Fruit fly (Drosophila melanogaster) whole organism, embryonic: Measurements from ENCODE around the gene Gr39a.

Experiments
- Ada2b ChIP-seq: fragments of 200-800 bp; sonication (Bioruptor generic); IDR thresholded peaks from 2 replicates; pipeline ENCODE4 v1.3.6; 2022; ENCODE audit warnings: missing biosample characterization, missing genetic modification characterization
- CG12155 ChIP-seq: fragments of 200-800 bp; sonication (Bioruptor generic); optimal IDR thresholded peaks from 3 replicates; lab custom pipeline; 2016; ENCODE audit warnings: missing biosample characterization, missing genetic modification characterization
- CG12744 ChIP-seq: fragments of 200-800 bp; sonication (Bioruptor generic); optimal IDR thresholded peaks from 2 replicates; lab custom pipeline; 2016; ENCODE audit warnings: missing biosample characterization, missing genetic modification characterization
- CG13123 ChIP-seq: fragments of 200-800 bp; sonication (Bioruptor generic); optimal IDR thresholded peaks from 2 replicates; lab custom pipeline; 2016; ENCODE audit warnings: missing biosample characterization, missing genetic modification characterization
- CG13287 ChIP-seq: fragments of 200-800 bp; sonication (Bioruptor generic); IDR thresholded peaks from 2 replicates; pipeline ENCODE4 v1.3.6; 2022; ENCODE audit warnings: missing biosample characterization, missing genetic modification characterization; ENCODE audit not compliant: partially characterized antibody
- CG15479 ChIP-seq: fragments of 200-800 bp; sonication (Bioruptor generic); optimal IDR thresholded peaks from 3 replicates; lab custom pipeline; 2019; ENCODE audit warnings: missing biosample characterization, mild to moderate bottlenecking, missing genetic modification characterization, moderate library complexity
- CG15514 ChIP-seq: fragments of 200-800 bp; sonication (Bioruptor generic); optimal IDR thresholded peaks from 3 replicates; lab custom pipeline; 2017; ENCODE audit warnings: missing biosample characterization, missing genetic modification characterization, mild to moderate bottlenecking, moderate library complexity, missing genetic modification reagents
- CG1647 ChIP-seq: fragments of 200-800 bp; sonication (Bioruptor generic); optimal IDR thresholded peaks from 3 replicates; lab custom pipeline; 2016; ENCODE audit warnings: missing biosample characterization, missing genetic modification characterization
- CG1792 ChIP-seq: fragments of 200-800 bp; sonication (Bioruptor generic); optimal IDR thresholded peaks from 2 replicates; lab custom pipeline; 2016; ENCODE audit warnings: missing biosample characterization, missing genetic modification characterization
- CG1832 ChIP-seq: fragments of 200-800 bp; sonication (Bioruptor generic); optimal IDR thresholded peaks from 2 replicates; lab custom pipeline; 2017; ENCODE audit warnings: missing biosample characterization, mild to moderate bottlenecking, missing genetic modification characterization, inconsistent platforms
- CG18764 ChIP-seq: fragments of 200-800 bp; sonication (Bioruptor generic); optimal IDR thresholded peaks from 3 replicates; lab custom pipeline; 2016; ENCODE audit warnings: missing biosample characterization, missing genetic modification characterization
- CG2116 ChIP-seq: fragments of 200-800 bp; sonication (Bioruptor generic); optimal IDR thresholded peaks from 3 replicates; lab custom pipeline; 2018; ENCODE audit warnings: missing biosample characterization, mild to moderate bottlenecking, missing genetic modification characterization
- CG2199 ChIP-seq: fragments of 200-800 bp; sonication (Bioruptor generic); IDR thresholded peaks from 3 replicates; pipeline ENCODE4 v1.3.6; 2022; ENCODE audit warnings: missing biosample characterization, missing genetic modification characterization
- CG31224 ChIP-seq: fragments of 200-800 bp; sonication (Bioruptor generic); IDR thresholded peaks from 2 replicates; pipeline ENCODE4 v1.3.6; 2022; ENCODE audit warnings: missing biosample characterization, missing genetic modification characterization
- CG43689 ChIP-seq: fragments of 200-800 bp; sonication (Bioruptor generic); IDR thresholded peaks from 2 replicates; pipeline ENCODE4 v1.3.6; 2022; ENCODE audit warnings: missing biosample characterization, missing genetic modification characterization
- CG5953 ChIP-seq: fragments of 200-800 bp; sonication (Bioruptor generic); IDR thresholded peaks from 2 replicates; pipeline ENCODE4 v1.3.6; 2022; ENCODE audit warnings: missing biosample characterization, missing genetic modification characterization
- CG6854 ChIP-seq: fragments of 200-800 bp; sonication (Bioruptor generic); optimal IDR thresholded peaks from 3 replicates; lab custom pipeline; 2017; ENCODE audit warnings: missing biosample characterization, mild to moderate bottlenecking, missing genetic modification characterization
- CG7357 ChIP-seq: fragments of 200-800 bp; sonication (Bioruptor generic); IDR thresholded peaks from 3 replicates; pipeline ENCODE4 v1.3.6; 2022; ENCODE audit warnings: missing biosample characterization, missing genetic modification characterization
- CG7928 ChIP-seq: fragments of 200-800 bp; sonication (Bioruptor generic); optimal IDR thresholded peaks from 2 replicates; lab custom pipeline; 2017; ENCODE audit warnings: missing biosample characterization, mild to moderate bottlenecking, missing genetic modification characterization
- CG9215 ChIP-seq: fragments of 200-800 bp; sonication (Bioruptor generic); IDR thresholded peaks from 2 replicates; pipeline ENCODE4 v1.3.6; 2022; ENCODE audit warnings: missing biosample characterization, missing genetic modification characterization
- Dad ChIP-seq: fragments of 200-800 bp; sonication (Bioruptor generic); optimal IDR thresholded peaks from 3 replicates; lab custom pipeline; 2016; ENCODE audit warnings: missing biosample characterization, missing genetic modification characterization
- Doc3 ChIP-seq: fragments of 200-800 bp; sonication (Bioruptor generic); IDR thresholded peaks from 3 replicates; pipeline ENCODE4 v1.3.6; 2022; ENCODE audit warnings: missing biosample characterization, missing genetic modification characterization; ENCODE audit not compliant: partially characterized antibody
- Dp ChIP-seq: fragments of 200-800 bp; sonication (Bioruptor generic); optimal IDR thresholded peaks from 2 replicates; lab custom pipeline; 2018; ENCODE audit warnings: missing biosample characterization, mild to moderate bottlenecking, missing genetic modification characterization, moderate library complexity
- Drgx ChIP-seq: fragments of 200-800 bp; sonication (Bioruptor generic); IDR thresholded peaks from 2 replicates; pipeline ENCODE4 v1.3.6; 2022; ENCODE audit warnings: missing biosample characterization, missing genetic modification characterization
- Fer2 ChIP-seq: fragments of 200-800 bp; sonication (Bioruptor generic); optimal IDR thresholded peaks from 2 replicates; lab custom pipeline; 2018; ENCODE audit warnings: missing biosample characterization, mild to moderate bottlenecking, missing genetic modification characterization, moderate library complexity
- HHEX ChIP-seq: fragments of 200-800 bp; sonication (Bioruptor generic); optimal IDR thresholded peaks from 3 replicates; lab custom pipeline; 2017; ENCODE audit warnings: missing biosample characterization, mild to moderate bottlenecking, missing genetic modification characterization, missing genetic modification reagents
- HLH3B ChIP-seq: fragments of 200-800 bp; sonication (Bioruptor generic); IDR thresholded peaks from 2 replicates; pipeline ENCODE4 v1.3.6; 2022; ENCODE audit warnings: missing biosample characterization, missing genetic modification characterization
- Hmx ChIP-seq: fragments of 200-800 bp; sonication (Bioruptor generic); optimal IDR thresholded peaks from 2 replicates; lab custom pipeline; 2016; ENCODE audit warnings: missing biosample characterization, missing genetic modification characterization
- NfI ChIP-seq: fragments of 200-800 bp; sonication (Bioruptor generic); optimal IDR thresholded peaks from 3 replicates; lab custom pipeline; 2018; ENCODE audit warnings: missing biosample characterization, mild to moderate bottlenecking, missing genetic modification characterization, moderate library complexity
- Scr ChIP-seq: fragments of 200-800 bp; sonication (Bioruptor generic); IDR thresholded peaks from 2 replicates; pipeline ENCODE4 v1.3.6; 2022; ENCODE audit warnings: missing biosample characterization, missing genetic modification characterization; ENCODE audit not compliant: partially characterized antibody
- Spps ChIP-seq: fragments of 200-800 bp; sonication (Bioruptor generic); optimal IDR thresholded peaks from 2 replicates; lab custom pipeline; 2018; ENCODE audit warnings: missing biosample characterization, mild to moderate bottlenecking, missing genetic modification characterization
- Stat92E ChIP-seq, 3 experiments: fragments of >200 bp in 2 of 3; fragments of 200-800 bp in 1 of 3; sonication (Bioruptor generic) in 1 of 3; optimal IDR thresholded peaks; 2 replicates each; lab custom pipeline; 2017 to 2019; ENCODE audit warnings: missing biosample characterization in 3 of 3, missing genetic modification characterization in 3 of 3, mild to moderate bottlenecking in 1 of 3, moderate library complexity in 1 of 3
- TFAM ChIP-seq: fragments of 200-800 bp; sonication (Bioruptor generic); optimal IDR thresholded peaks from 2 replicates; lab custom pipeline; 2017; ENCODE audit warnings: missing biosample characterization, missing genetic modification characterization, inconsistent platforms
- bsh ChIP-seq, 2 experiments: fragments of 200-800 bp; sonication (Bioruptor generic); optimal IDR thresholded peaks; 2 replicates each; lab custom pipeline; 2017 to 2018; ENCODE audit warnings: mild to moderate bottlenecking in 2 of 2, missing biosample characterization in 2 of 2, missing genetic modification characterization in 2 of 2, moderate library complexity in 1 of 2
- caup ChIP-seq: fragments of 200-800 bp; sonication (Bioruptor generic); optimal IDR thresholded peaks from 3 replicates; lab custom pipeline; 2017; ENCODE audit warnings: missing biosample characterization, mild to moderate bottlenecking, missing genetic modification characterization, moderate library complexity; ENCODE audit not compliant: severe bottlenecking
- cg ChIP-seq: fragments of 200-800 bp; sonication (Bioruptor generic); optimal IDR thresholded peaks from 3 replicates; lab custom pipeline; 2019; ENCODE audit warnings: missing biosample characterization, mild to moderate bottlenecking, missing genetic modification characterization, moderate library complexity
- eve ChIP-seq, 2 experiments: fragments of >200 bp; optimal IDR thresholded peaks; 2 replicates each; lab custom pipeline; 2017; ENCODE audit warnings: missing biosample characterization in 2 of 2, missing genetic modification characterization in 2 of 2
- fd64A ChIP-seq: fragments of 200-800 bp; sonication (Bioruptor generic); optimal IDR thresholded peaks from 3 replicates; lab custom pipeline; 2018; ENCODE audit warnings: missing biosample characterization, mild to moderate bottlenecking, missing genetic modification characterization
- fu2 ChIP-seq: fragments of 200-800 bp; sonication (Bioruptor generic); optimal IDR thresholded peaks from 2 replicates; lab custom pipeline; 2016; ENCODE audit warnings: missing biosample characterization, missing genetic modification characterization
- gce ChIP-seq: fragments of 200-800 bp; sonication (Bioruptor generic); IDR thresholded peaks from 3 replicates; pipeline ENCODE4 v1.3.6; 2022; ENCODE audit warnings: missing biosample characterization, missing genetic modification characterization
- gcm2 ChIP-seq: fragments of 200-800 bp; sonication (Bioruptor generic); optimal IDR thresholded peaks from 2 replicates; lab custom pipeline; 2016; ENCODE audit warnings: missing biosample characterization, missing genetic modification characterization
- grn ChIP-seq: fragments of 200-800 bp; sonication (Bioruptor generic); optimal IDR thresholded peaks from 3 replicates; lab custom pipeline; 2017; ENCODE audit warnings: missing biosample characterization, missing genetic modification characterization
- ind ChIP-seq: fragments of 200-800 bp; sonication (Bioruptor generic); optimal IDR thresholded peaks from 3 replicates; lab custom pipeline; 2016; ENCODE audit warnings: missing biosample characterization, missing genetic modification characterization
- inv ChIP-seq: fragments of 200-800 bp; sonication (Bioruptor generic); IDR thresholded peaks from 2 replicates; pipeline ENCODE4 v1.3.6; 2022; ENCODE audit warnings: missing biosample characterization, missing genetic modification characterization; ENCODE audit not compliant: partially characterized antibody
- klu ChIP-seq: fragments of 200-800 bp; sonication (Bioruptor generic); IDR thresholded peaks from 2 replicates; pipeline ENCODE4 v1.3.6; 2022; ENCODE audit warnings: missing biosample characterization, missing genetic modification characterization
- nau ChIP-seq: fragments of 200-800 bp; sonication (Bioruptor generic); optimal IDR thresholded peaks from 3 replicates; lab custom pipeline; 2017; ENCODE audit warnings: missing biosample characterization, mild to moderate bottlenecking, missing genetic modification characterization, missing genetic modification reagents
- onecut ChIP-seq: fragments of 200-800 bp; sonication (Bioruptor generic); IDR thresholded peaks from 2 replicates; pipeline ENCODE4 v1.3.6; 2022; ENCODE audit warnings: missing biosample characterization, missing genetic modification characterization
- org-1 ChIP-seq: fragments of 200-800 bp; sonication (Bioruptor generic); optimal IDR thresholded peaks from 2 replicates; lab custom pipeline; 2017; ENCODE audit warnings: missing biosample characterization, missing genetic modification characterization
- tx ChIP-seq: fragments of 200-800 bp; sonication (Bioruptor generic); optimal IDR thresholded peaks from 2 replicates; lab custom pipeline; 2016; ENCODE audit warnings: missing biosample characterization, missing genetic modification characterization

The Gr39a gene

DNA sequence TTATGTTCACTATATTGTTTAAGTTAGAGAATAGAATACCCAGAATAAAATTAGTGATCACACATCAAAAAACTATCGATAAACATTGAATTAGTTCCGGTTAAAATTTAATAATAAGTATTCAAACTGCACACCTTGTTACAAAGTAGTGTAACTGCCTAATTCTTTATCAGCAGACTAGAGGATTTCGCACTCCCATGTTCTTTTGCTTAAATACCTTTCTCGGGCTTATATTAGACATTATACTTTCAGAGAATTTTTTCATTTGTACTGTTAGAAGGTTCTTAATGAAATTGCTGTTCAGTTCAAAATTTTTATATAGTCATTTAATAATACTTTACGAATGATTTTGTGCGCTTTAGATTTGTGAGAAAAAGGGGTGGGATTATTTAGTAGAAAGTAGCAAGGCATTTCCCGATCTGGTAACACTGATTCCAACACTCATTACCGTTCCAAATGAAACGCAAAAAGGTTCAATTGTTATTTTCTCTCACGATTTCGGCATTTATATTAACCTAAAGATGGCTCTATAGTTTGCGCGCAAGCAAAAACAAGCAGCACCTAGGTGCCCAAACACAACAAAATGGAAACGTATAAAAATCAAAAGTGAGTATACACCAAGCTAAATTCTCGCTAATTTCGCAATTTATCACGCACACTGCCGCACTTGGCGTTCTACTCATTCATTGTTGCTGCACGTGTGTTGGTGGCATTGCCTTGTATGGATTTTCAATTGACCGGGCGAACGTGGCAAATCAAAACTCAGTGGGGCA, 20.1 kb downstream of the Gr39a start, which contains the start of gene crc (continued):
- no peak for TF ChIP-seq klu
- no peak for TF ChIP-seq gcm2 (GFP tag; lab: Kevin White, UChicago)
- TF ChIP-seq NfI: no peak
- TF ChIP-seq Doc3 (GFP tag; lab: Robert Waterston, UW): peak; percentile 38; the same call in 2 of the 3 replicates
- peak; percentile 62 for TF ChIP-seq CG13287 (GFP tag; lab: Robert Waterston, UW)
- TF ChIP-seq onecut (GFP tag; lab: Robert Waterston, UW): no peak
- TF ChIP-seq Fer2: no peak
- no peak for TF ChIP-seq tx (GFP tag; lab: Kevin White, UChicago)
- no peak for TF ChIP-seq CG5953 (GFP tag; lab: Robert Waterston, UW)
- TF ChIP-seq CG7928: no peak
- TF ChIP-seq grn (GFP tag; lab: Kevin White, UChicago): no peak
- TF ChIP-seq CG31224 (GFP tag; lab: Robert Waterston, UW): no peak; the same call in 1 of the 2 replicates
- no peak for TF ChIP-seq CG1647 (GFP tag; lab: Kevin White, UChicago)
- peak; percentile 92 for TF ChIP-seq cg (GFP tag; lab: Kevin White, UChicago)
- peak; percentile 42 for TF ChIP-seq inv (GFP tag; lab: Robert Waterston, UW)
- no peak for TF ChIP-seq CG6854
- TF ChIP-seq HLH3B (GFP tag; lab: Robert Waterston, UW): no peak
- no peak for TF ChIP-seq ind (GFP tag; lab: Kevin White, UChicago)
- no peak for TF ChIP-seq org-1 (GFP tag; lab: Kevin White, UChicago)
- TF ChIP-seq Ada2b (GFP tag; lab: Robert Waterston, UW): no peak
- peak; percentile 60 for TF ChIP-seq CG2116 (GFP tag; lab: Kevin White, UChicago)
- TF ChIP-seq TFAM (GFP tag; lab: Kevin White, UChicago): no peak
- no peak for TF ChIP-seq CG9215 (GFP tag; lab: Robert Waterston, UW)
- no peak for TF ChIP-seq CG7357 (GFP tag; lab: Robert Waterston, UW)
- peak; percentile 40 for TF ChIP-seq CG12155 (GFP tag; lab: Kevin White, UChicago)
- no peak for TF ChIP-seq Dad
- no peak for TF ChIP-seq fu2 (GFP tag; lab: Kevin White, UChicago)
- TF ChIP-seq Hmx (GFP tag; lab: Kevin White, UChicago): no peak
- no peak for TF ChIP-seq CG1792
- TF ChIP-seq Dp (GFP tag; lab: Kevin White, UChicago): no peak
- TF ChIP-seq Stat92E (GFP tag; optimal IDR thresholded peaks at IDR 0.05; lab: Kevin White, UChicago): no peak
- no peak for TF ChIP-seq gce
- no peak for TF ChIP-seq nau (GFP tag; lab: Kevin White, UChicago)
- TF ChIP-seq caup (GFP tag; lab: Kevin White, UChicago): no peak
- no peak for TF ChIP-seq Drgx (GFP tag; lab: Robert Waterston, UW)
- TF ChIP-seq bsh (GFP tag; optimal IDR thresholded peaks at IDR 0.05; lab: Kevin White, UChicago): no peak
- TF ChIP-seq fd64A (GFP tag; lab: Kevin White, UChicago): no peak
- TF ChIP-seq CG12744 (GFP tag; lab: Kevin White, UChicago): no peak
- TF ChIP-seq HHEX: no peak
- TF ChIP-seq Scr (GFP tag; lab: Robert Waterston, UW): peak; percentile 64
- TF ChIP-seq Spps (tag; lab: Kevin White, UChicago): no peak
- TF ChIP-seq CG2199 (GFP tag; lab: Robert Waterston, UW): no peak
- TF ChIP-seq eve (GFP tag; optimal IDR thresholded peaks at IDR 0.05; lab: Kevin White, UChicago): peak in 1 of 2 experiments; percentile 47
- no peak for TF ChIP-seq CG13123
- TF ChIP-seq CG15479: peak; percentile 83
- peak; percentile 59 for TF ChIP-seq CG15514 (GFP tag; lab: Kevin White, UChicago)
- no peak for TF ChIP-seq CG18764
- TF ChIP-seq CG1832 (GFP tag; lab: Kevin White, UChicago): no peak
- no peak for TF ChIP-seq CG43689 (GFP tag; lab: Robert Waterston, UW)
